Worm (Caenorhabditis elegans) whole organism, L4 larva: ENCODE results near the gene ttr-31.

ENCODE experiments used
- attf-4 ChIP-seq: sonication (generic microtip); optimal IDR thresholded peaks from 3 replicates; lab custom pipeline; 2017; ENCODE audit warnings: missing biosample characterization, missing genetic modification characterization
- ceh-32 ChIP-seq: sonication (generic microtip); optimal IDR thresholded peaks from 2 replicates; lab custom pipeline; 2016; ENCODE audit warnings: mild to moderate bottlenecking, missing genetic modification characterization, missing compliant biosample characterization; ENCODE audit not compliant: poor library complexity
- ces-1 ChIP-seq: fragments of 150-350 bp; sonication (generic microtip); optimal IDR thresholded peaks from 4 replicates; lab custom pipeline; 2014; ENCODE audit warnings: missing biosample characterization, missing genetic modification reagents, missing genetic modification characterization
- hlh-30 ChIP-seq: sonication (generic microtip); optimal IDR thresholded peaks from 2 replicates; lab custom pipeline; 2017; ENCODE audit warnings: antibody characterized with exemption, mild to moderate bottlenecking, missing genetic modification characterization, missing compliant biosample characterization; ENCODE audit not compliant: insufficient read depth
- madf-9 ChIP-seq: fragments of 200-800 bp; sonication (Bioruptor generic); conservative IDR thresholded peaks from 2 replicates; pipeline ENCODE4 v1.3.6; 2022; ENCODE audit warnings: missing genetic modification reagents, missing genetic modification characterization, missing compliant biosample characterization
- nhr-237 ChIP-seq: sonication (generic microtip); optimal IDR thresholded peaks from 2 replicates; lab custom pipeline; 2017; ENCODE audit warnings: missing biosample characterization, missing genetic modification characterization

DNA sequence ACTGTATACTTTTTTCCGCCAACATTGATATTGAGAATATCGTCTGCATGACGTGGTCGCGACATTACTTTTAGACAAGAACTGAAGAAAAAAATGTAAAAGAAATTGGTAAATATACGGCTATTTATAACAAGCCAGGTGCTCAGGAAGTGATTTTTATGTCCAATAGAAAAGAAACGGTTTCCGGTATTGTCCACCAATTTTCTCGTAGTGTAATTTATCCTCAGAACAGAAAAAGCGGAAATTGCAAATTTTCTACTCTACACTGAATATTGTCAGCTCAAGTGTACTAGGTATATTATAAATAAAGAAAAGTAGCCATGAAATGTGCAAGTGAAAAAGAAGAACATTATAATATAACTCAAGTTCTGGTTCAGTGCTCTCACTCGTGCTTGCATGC is 9.7 kb downstream of the ttr-31 start, which contains the start of gene F59F3.6:
- TF ChIP-seq attf-4, result no peak
- TF ChIP-seq madf-9 (GFP tag; lab: Robert Waterston, UW), result no peak
- TF ChIP-seq ces-1, result no peak
- TF ChIP-seq ceh-32 (tag; lab: Kevin White, UChicago), result no peak
- no peak for TF ChIP-seq hlh-30
- no peak for TF ChIP-seq nhr-237 (tag; lab: Kevin White, UChicago)
